Fruit fly (Drosophila melanogaster) whole organism, prepupa: Measurements from ENCODE around the gene Galk.

Experiments used
- CG34406 ChIP-seq: fragments of 200-800 bp; sonication (Bioruptor generic); optimal IDR thresholded peaks from 3 replicates; lab custom pipeline; 2016; ENCODE audit warnings: missing biosample characterization, missing genetic modification characterization
- CG6808 ChIP-seq: fragments of 200-800 bp; sonication (Bioruptor generic); optimal IDR thresholded peaks from 3 replicates; lab custom pipeline; 2017; ENCODE audit warnings: missing biosample characterization, missing genetic modification characterization, mild to moderate bottlenecking, moderate library complexity, missing genetic modification reagents
- CG8632 ChIP-seq: fragments of 200-800 bp; sonication (Bioruptor generic); optimal IDR thresholded peaks from 3 replicates; lab custom pipeline; 2016; ENCODE audit warnings: missing biosample characterization, missing genetic modification characterization
- Ets96B ChIP-seq: fragments of 200-800 bp; optimal IDR thresholded peaks from 2 replicates; lab custom pipeline; 2019; ENCODE audit warnings: missing biosample characterization, mild to moderate bottlenecking, missing genetic modification characterization, moderate library complexity
- dac ChIP-seq: fragments of 200-800 bp; sonication (Bioruptor generic); optimal IDR thresholded peaks from 2 replicates; lab custom pipeline; 2017; ENCODE audit warnings: missing biosample characterization, mild to moderate bottlenecking, missing genetic modification characterization
- fd85E ChIP-seq: fragments of 200-800 bp; sonication (Bioruptor generic); optimal IDR thresholded peaks from 3 replicates; lab custom pipeline; 2016; ENCODE audit warnings: missing biosample characterization, missing genetic modification characterization

DNA sequence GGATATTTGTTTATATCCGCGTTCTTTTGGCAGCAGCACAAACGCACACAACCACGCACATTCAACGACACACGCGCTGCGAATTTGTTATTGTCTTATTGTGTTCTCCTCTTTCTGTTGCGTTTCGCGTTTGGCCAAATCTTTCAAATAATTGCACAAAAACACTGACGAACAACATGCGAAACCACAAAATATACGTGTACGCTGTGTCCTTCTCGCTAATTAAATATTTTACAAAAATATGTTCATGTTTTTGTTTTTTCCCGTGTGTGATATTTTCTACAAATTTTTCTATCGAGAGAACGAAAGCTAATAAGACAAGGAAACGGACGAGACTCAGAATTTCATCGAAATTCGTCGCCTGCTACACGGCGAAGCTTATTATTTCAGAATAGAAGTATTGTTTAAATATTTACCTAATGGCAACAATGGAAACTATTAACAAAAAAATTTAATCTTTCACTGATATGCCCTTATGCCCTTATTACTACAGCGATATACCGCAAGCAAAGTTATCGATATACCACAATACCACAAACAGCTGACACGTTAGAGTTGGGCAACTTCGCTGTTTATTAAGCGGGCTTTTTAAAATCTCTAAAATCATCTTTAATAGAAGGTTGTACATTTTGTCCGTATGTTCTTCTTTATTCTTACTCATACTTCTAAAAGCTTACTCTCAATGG lies 31.8 kb downstream of the Galk start, which contains the start of the genes CG43783 and orb2:
- TF ChIP-seq CG34406 (GFP tag; lab: Kevin White, UChicago): no peak
- TF ChIP-seq fd85E: no peak
- no peak for TF ChIP-seq Ets96B (tag; lab: Kevin White, UChicago)
- no peak for TF ChIP-seq CG8632 (GFP tag; lab: Kevin White, UChicago)
- TF ChIP-seq dac: no peak
- TF ChIP-seq CG6808 (GFP tag; lab: Kevin White, UChicago): no peak
